Fruit fly (Drosophila melanogaster) whole organism, embryonic: ENCODE measurements around the gene dachs.

Experiments used
- Aef1 ChIP-seq: fragments of 200-800 bp; sonication (Bioruptor generic); IDR thresholded peaks from 3 replicates; pipeline ENCODE4 v1.3.6; 2022; ENCODE audit warnings: missing biosample characterization, missing genetic modification characterization
- Bgb ChIP-seq: fragments of 200-800 bp; sonication (Bioruptor generic); IDR thresholded peaks from 2 replicates; pipeline ENCODE4 v1.3.6; 2022; ENCODE audit warnings: missing biosample characterization, missing genetic modification characterization; ENCODE audit not compliant: partially characterized antibody
- CG10267 ChIP-seq: fragments of 200-800 bp; sonication (Bioruptor generic); optimal IDR thresholded peaks from 2 replicates; lab custom pipeline; 2018; ENCODE audit warnings: missing biosample characterization, mild to moderate bottlenecking, missing genetic modification characterization, moderate library complexity
- CG11398 ChIP-seq: fragments of 200-800 bp; sonication (Bioruptor generic); optimal IDR thresholded peaks from 2 replicates; lab custom pipeline; 2016; ENCODE audit warnings: missing biosample characterization, missing genetic modification characterization
- CG11504 ChIP-seq: fragments of 200-800 bp; sonication (Bioruptor generic); optimal IDR thresholded peaks from 3 replicates; lab custom pipeline; 2019; ENCODE audit warnings: missing biosample characterization, mild to moderate bottlenecking, missing genetic modification characterization, moderate library complexity
- CG11695 ChIP-seq: fragments of 200-800 bp; sonication (Bioruptor generic); IDR thresholded peaks from 3 replicates; pipeline ENCODE4 v1.3.6; 2022; ENCODE audit warnings: missing biosample characterization, missing genetic modification characterization
- CG12942 ChIP-seq: fragments of 200-800 bp; sonication (Bioruptor generic); optimal IDR thresholded peaks from 3 replicates; lab custom pipeline; 2016; ENCODE audit warnings: missing biosample characterization, missing genetic modification characterization
- CG13894 ChIP-seq: fragments of 200-800 bp; sonication (Bioruptor generic); optimal IDR thresholded peaks from 3 replicates; lab custom pipeline; 2018; ENCODE audit warnings: missing biosample characterization, mild to moderate bottlenecking, missing genetic modification characterization, moderate library complexity
- CG14710 ChIP-seq: fragments of 200-800 bp; sonication (Bioruptor generic); optimal IDR thresholded peaks from 3 replicates; lab custom pipeline; 2019; ENCODE audit warnings: missing biosample characterization, mild to moderate bottlenecking, missing genetic modification characterization, moderate library complexity
- CG15073 ChIP-seq: fragments of 200-800 bp; sonication (Bioruptor generic); optimal IDR thresholded peaks from 2 replicates; lab custom pipeline; 2016; ENCODE audit warnings: missing biosample characterization, missing genetic modification characterization
- CG1603 ChIP-seq: fragments of 200-800 bp; sonication (Bioruptor generic); optimal IDR thresholded peaks from 2 replicates; lab custom pipeline; 2019; ENCODE audit warnings: missing biosample characterization, mild to moderate bottlenecking, missing genetic modification characterization, moderate library complexity
- CG34224 ChIP-seq: fragments of 200-800 bp; sonication (Bioruptor generic); IDR thresholded peaks from 3 replicates; pipeline ENCODE4 v1.3.6; 2022; ENCODE audit warnings: missing biosample characterization, missing genetic modification characterization; ENCODE audit not compliant: partially characterized antibody
- CG3847 ChIP-seq: fragments of 200-800 bp; sonication (Bioruptor generic); IDR thresholded peaks from 2 replicates; pipeline ENCODE4 v1.3.6; 2022; ENCODE audit warnings: missing biosample characterization, missing genetic modification characterization
- CG42726 ChIP-seq: fragments of 200-800 bp; sonication (Bioruptor generic); IDR thresholded peaks from 2 replicates; pipeline ENCODE4 v1.3.6; 2022; ENCODE audit warnings: missing biosample characterization, missing genetic modification characterization; ENCODE audit not compliant: partially characterized antibody
- CG4282 ChIP-seq: fragments of 200-800 bp; sonication (Bioruptor generic); optimal IDR thresholded peaks from 2 replicates; lab custom pipeline; 2016; ENCODE audit warnings: missing biosample characterization, missing genetic modification characterization
- CG5180 ChIP-seq: fragments of 200-800 bp; sonication (Bioruptor generic); optimal IDR thresholded peaks from 3 replicates; lab custom pipeline; 2017; ENCODE audit warnings: missing biosample characterization, missing genetic modification characterization, mild to moderate bottlenecking, moderate library complexity, missing genetic modification reagents
- CG6654 ChIP-seq: fragments of 200-800 bp; sonication (Bioruptor generic); optimal IDR thresholded peaks from 2 replicates; lab custom pipeline; 2017; ENCODE audit warnings: missing biosample characterization, mild to moderate bottlenecking, missing genetic modification characterization
- CG8290 ChIP-seq, 3 experiments: fragments of 200-800 bp; sonication (Bioruptor generic); optimal IDR thresholded peaks; 2 replicates each; lab custom pipeline; 2016 to 2019; ENCODE audit warnings: missing biosample characterization in 3 of 3, missing genetic modification characterization in 3 of 3, mild to moderate bottlenecking in 2 of 3, moderate library complexity in 1 of 3
- CG8478 ChIP-seq: fragments of >200 bp; optimal IDR thresholded peaks from 2 replicates; lab custom pipeline; 2018
- CG9817 ChIP-seq: fragments of 200-800 bp; sonication (Bioruptor generic); optimal IDR thresholded peaks from 2 replicates; lab custom pipeline; 2018; ENCODE audit warnings: missing biosample characterization, mild to moderate bottlenecking, missing genetic modification characterization, moderate library complexity
- CoRest ChIP-seq: fragments of 200-800 bp; sonication (Bioruptor generic); optimal IDR thresholded peaks from 3 replicates; lab custom pipeline; 2018; ENCODE audit warnings: missing biosample characterization, mild to moderate bottlenecking, missing genetic modification characterization, moderate library complexity
- CrebB ChIP-seq: fragments of 200-800 bp; sonication (Bioruptor generic); optimal IDR thresholded peaks from 3 replicates; lab custom pipeline; 2018; ENCODE audit warnings: missing biosample characterization, mild to moderate bottlenecking, missing genetic modification characterization
- Dad ChIP-seq: fragments of 200-800 bp; sonication (Bioruptor generic); optimal IDR thresholded peaks from 3 replicates; lab custom pipeline; 2016; ENCODE audit warnings: missing biosample characterization, missing genetic modification characterization
- Dll ChIP-seq: fragments of 200-800 bp; sonication (Bioruptor generic); IDR thresholded peaks from 4 replicates; pipeline ENCODE4 v1.3.6; 2022; ENCODE audit warnings: missing biosample characterization, missing genetic modification characterization; ENCODE audit not compliant: partially characterized antibody
- HmgD ChIP-seq: fragments of 200-800 bp; sonication (Bioruptor generic); optimal IDR thresholded peaks from 3 replicates; lab custom pipeline; 2016; ENCODE audit warnings: missing biosample characterization, missing genetic modification characterization
- HmgZ ChIP-seq: fragments of 200-800 bp; sonication (Bioruptor generic); optimal IDR thresholded peaks from 2 replicates; lab custom pipeline; 2018; ENCODE audit warnings: missing biosample characterization, mild to moderate bottlenecking, missing genetic modification characterization
- MBD-R2 ChIP-seq: fragments of 200-800 bp; sonication (Bioruptor generic); IDR thresholded peaks from 2 replicates; pipeline ENCODE4 v1.3.6; 2022; ENCODE audit warnings: missing biosample characterization, missing genetic modification characterization
- Nf-YB ChIP-seq: fragments of 200-800 bp; sonication (Bioruptor generic); optimal IDR thresholded peaks from 3 replicates; lab custom pipeline; 2019; ENCODE audit warnings: missing biosample characterization, mild to moderate bottlenecking, missing genetic modification characterization, moderate library complexity
- Pdp1 ChIP-seq, 2 experiments: fragments of 200-800 bp; sonication (Bioruptor generic); optimal IDR thresholded peaks; 3 replicates each; lab custom pipeline; 2016; ENCODE audit warnings: missing biosample characterization in 2 of 2, missing genetic modification characterization in 2 of 2, mild to moderate bottlenecking in 1 of 2, moderate library complexity in 1 of 2
- Scr ChIP-seq: fragments of 200-800 bp; sonication (Bioruptor generic); IDR thresholded peaks from 2 replicates; pipeline ENCODE4 v1.3.6; 2022; ENCODE audit warnings: missing biosample characterization, missing genetic modification characterization; ENCODE audit not compliant: partially characterized antibody
- Ssrp ChIP-seq: fragments of 200-800 bp; sonication (Bioruptor generic); optimal IDR thresholded peaks from 2 replicates; lab custom pipeline; 2018; ENCODE audit warnings: missing biosample characterization, mild to moderate bottlenecking, missing genetic modification characterization, moderate library complexity
- ash1 ChIP-seq: fragments of 200-800 bp; sonication (Bioruptor generic); optimal IDR thresholded peaks from 2 replicates; lab custom pipeline; 2018; ENCODE audit warnings: missing biosample characterization, mild to moderate bottlenecking, missing genetic modification characterization
- br ChIP-seq: fragments of >200 bp; optimal IDR thresholded peaks from 2 replicates; lab custom pipeline; 2017
- bsh ChIP-seq, 2 experiments: fragments of 200-800 bp; sonication (Bioruptor generic); optimal IDR thresholded peaks; 2 replicates each; lab custom pipeline; 2017 to 2018; ENCODE audit warnings: mild to moderate bottlenecking in 2 of 2, missing biosample characterization in 2 of 2, missing genetic modification characterization in 2 of 2, moderate library complexity in 1 of 2
- cad ChIP-seq: fragments of >200 bp; optimal IDR thresholded peaks from 2 replicates; lab custom pipeline; 2017; ENCODE audit warnings: missing biosample characterization, missing genetic modification characterization
- caup ChIP-seq: fragments of 200-800 bp; sonication (Bioruptor generic); optimal IDR thresholded peaks from 3 replicates; lab custom pipeline; 2017; ENCODE audit warnings: missing biosample characterization, mild to moderate bottlenecking, missing genetic modification characterization, moderate library complexity; ENCODE audit not compliant: severe bottlenecking
- chn ChIP-seq: fragments of 200-800 bp; sonication (Bioruptor generic); optimal IDR thresholded peaks from 2 replicates; lab custom pipeline; 2016; ENCODE audit warnings: missing biosample characterization, missing genetic modification characterization
- dan ChIP-seq: fragments of 200-800 bp; sonication (Bioruptor generic); IDR thresholded peaks from 2 replicates; pipeline ENCODE4 v1.3.6; 2022; ENCODE audit warnings: missing biosample characterization, missing genetic modification characterization
- ems ChIP-seq: fragments of 200-800 bp; sonication (Bioruptor generic); optimal IDR thresholded peaks from 3 replicates; lab custom pipeline; 2016; ENCODE audit warnings: missing biosample characterization, missing genetic modification characterization
- gsb-n ChIP-seq: fragments of 200-800 bp; sonication (Bioruptor generic); optimal IDR thresholded peaks from 3 replicates; lab custom pipeline; 2018; ENCODE audit warnings: missing biosample characterization, mild to moderate bottlenecking, missing genetic modification characterization
- mam ChIP-seq: fragments of 200-800 bp; sonication (Bioruptor generic); optimal IDR thresholded peaks from 3 replicates; lab custom pipeline; 2016; ENCODE audit warnings: missing biosample characterization, missing genetic modification characterization
- nerfin-2 ChIP-seq: fragments of 200-800 bp; sonication (Bioruptor generic); IDR thresholded peaks from 2 replicates; pipeline ENCODE4 v1.3.6; 2022; ENCODE audit warnings: missing biosample characterization, missing genetic modification characterization; ENCODE audit not compliant: partially characterized antibody
- org-1 ChIP-seq: fragments of 200-800 bp; sonication (Bioruptor generic); optimal IDR thresholded peaks from 2 replicates; lab custom pipeline; 2017; ENCODE audit warnings: missing biosample characterization, missing genetic modification characterization
- pum ChIP-seq: fragments of 200-800 bp; sonication (Bioruptor generic); optimal IDR thresholded peaks from 2 replicates; lab custom pipeline; 2016; ENCODE audit warnings: missing biosample characterization, missing genetic modification characterization
- sim ChIP-seq: fragments of 200-800 bp; sonication (Bioruptor generic); IDR thresholded peaks from 2 replicates; pipeline ENCODE4 v1.3.6; 2022; ENCODE audit warnings: missing biosample characterization, missing genetic modification characterization
- sisA ChIP-seq: fragments of 200-800 bp; sonication (Bioruptor generic); IDR thresholded peaks from 2 replicates; pipeline ENCODE4 v1.3.6; 2022; ENCODE audit warnings: missing biosample characterization, missing genetic modification characterization
- tin ChIP-seq: fragments of 200-800 bp; sonication (Bioruptor generic); optimal IDR thresholded peaks from 3 replicates; lab custom pipeline; 2016; ENCODE audit warnings: missing biosample characterization, missing genetic modification characterization
- vfl ChIP-seq: fragments of 200-800 bp; sonication (Bioruptor generic); optimal IDR thresholded peaks from 2 replicates; lab custom pipeline; 2016; ENCODE audit warnings: missing biosample characterization, missing genetic modification characterization
- vnd ChIP-seq: fragments of 200-800 bp; sonication (Bioruptor generic); IDR thresholded peaks from 3 replicates; pipeline ENCODE4 v1.3.6; 2022; ENCODE audit warnings: missing biosample characterization, missing genetic modification characterization; ENCODE audit not compliant: partially characterized antibody
- zfh1 ChIP-seq: fragments of 200-800 bp; sonication (Bioruptor generic); IDR thresholded peaks from 3 replicates; pipeline ENCODE4 v1.3.6; 2022; ENCODE audit warnings: missing biosample characterization, missing genetic modification characterization

The dachs gene

dm6 chr2L:8485562-8485961 lies 18.9 kb downstream of the dachs start (continued):
- peak; percentile 37; the same call in 1 of the 3 replicates for TF ChIP-seq vnd (GFP tag; lab: Robert Waterston, UW)
- TF ChIP-seq CrebB = no peak
- TF ChIP-seq nerfin-2 (GFP tag; lab: Robert Waterston, UW) = peak; percentile 79
- TF ChIP-seq CG5180 (GFP tag; lab: Kevin White, UChicago) = no peak
- no peak for TF ChIP-seq CG15073 (GFP tag; lab: Kevin White, UChicago)
- no peak for TF ChIP-seq sisA (GFP tag; lab: Robert Waterston, UW)
- TF ChIP-seq HmgZ (tag; lab: Kevin White, UChicago) = peak; percentile 50
- TF ChIP-seq CG11695 (GFP tag; lab: Robert Waterston, UW) = no peak
- peak; percentile 56 for TF ChIP-seq Scr (GFP tag; lab: Robert Waterston, UW)
- peak; percentile 78 for TF ChIP-seq Bgb (GFP tag; lab: Robert Waterston, UW)
- TF ChIP-seq Nf-YB (GFP tag; lab: Kevin White, UChicago) = no peak
- no peak for TF ChIP-seq HmgD (GFP tag; lab: Kevin White, UChicago)
- no peak for TF ChIP-seq CG1603
- no peak for TF ChIP-seq br (lab: Kevin White, UChicago)
- no peak for TF ChIP-seq sim
- no peak for TF ChIP-seq bsh (GFP tag; optimal IDR thresholded peaks at IDR 0.05; lab: Kevin White, UChicago)
- TF ChIP-seq Ssrp (tag; lab: Kevin White, UChicago) = no peak
- TF ChIP-seq CG6654 (GFP tag; lab: Kevin White, UChicago) = no peak
- no peak for TF ChIP-seq CG4282 (GFP tag; lab: Kevin White, UChicago)
- TF ChIP-seq Dll (GFP tag; lab: Robert Waterston, UW) = 0 out of 4 replicates have a peak, but pooled peaks have one; percentile 26
- TF ChIP-seq CG42726 (GFP tag; lab: Robert Waterston, UW) = peak; percentile 89
- no peak for TF ChIP-seq gsb-n (tag; lab: Kevin White, UChicago)
- TF ChIP-seq tin (GFP tag; lab: Kevin White, UChicago) = no peak
- TF ChIP-seq mam (GFP tag; lab: Kevin White, UChicago) = no peak
- TF ChIP-seq zfh1 (GFP tag; lab: Robert Waterston, UW) = peak; percentile 29; the same call in 1 of the 3 replicates
- peak; percentile 57; the same call in 2 of the 3 replicates for TF ChIP-seq CG34224

dm6 chr2L:8488735-8489134 lies 22.1 kb downstream of the dachs start, which contains the start of gene CG13088:
CG13088 (plus strand) TSS chr2L:8488981.
- TF ChIP-seq pum (GFP tag; lab: Kevin White, UChicago) (peak; percentile 24), CG11398 (GFP tag; lab: Kevin White, UChicago) (peak; percentile 2), org-1 (GFP tag; lab: Kevin White, UChicago) (no peak), vfl (GFP tag; lab: Kevin White, UChicago) (peak; percentile 31), ems (GFP tag; lab: Kevin White, UChicago) (peak; percentile 32), caup (no peak), Dad (peak; percentile 23), MBD-R2 (GFP tag; lab: Robert Waterston, UW) (peak; percentile 94), Pdp1 (GFP tag; optimal IDR thresholded peaks at IDR 0.05; lab: Kevin White, UChicago) (peak in 1 of 2 experiments; percentile 34), CG8290 (GFP tag; optimal IDR thresholded peaks at IDR 0.05; lab: Kevin White, UChicago) (peak; percentile 75), CG8290 (tag; optimal IDR thresholded peaks at IDR 0.05; lab: Kevin White, UChicago) (no peak), Aef1 (GFP tag; lab: Robert Waterston, UW) (peak; percentile 38; the same call in 1 of the 3 replicates), chn (GFP tag; lab: Kevin White, UChicago) (peak; percentile 23), CG9817 (peak; percentile 34), CG8478 (lab: Kevin White, UChicago) (no peak), CG3847 (GFP tag; lab: Robert Waterston, UW) (peak; percentile 67), CG13894 (tag; lab: Kevin White, UChicago) (no peak), dan (no peak), CoRest (tag; lab: Kevin White, UChicago) (peak; percentile 56), CG10267 (tag; lab: Kevin White, UChicago) (peak; percentile 98), CG12942 (GFP tag; lab: Kevin White, UChicago) (peak; percentile 20), ash1 (GFP tag; lab: Kevin White, UChicago) (no peak), CG11504 (tag; lab: Kevin White, UChicago) (no peak), cad (GFP tag; lab: Kevin White, UChicago) (no peak), CG14710 (tag; lab: Kevin White, UChicago) (peak; percentile 51)
